Fruit fly (Drosophila melanogaster) whole organism, embryonic: ENCODE measurements around the gene CG32695.

ENCODE experiments used
- Bteb2 ChIP-seq: fragments of 200-800 bp; sonication (Bioruptor generic); optimal IDR thresholded peaks from 2 replicates; lab custom pipeline; 2016; ENCODE audit warnings: missing biosample characterization, missing genetic modification characterization
- CG1024 ChIP-seq: fragments of 200-800 bp; sonication (Bioruptor generic); IDR thresholded peaks from 2 replicates; pipeline ENCODE4 v1.3.6; 2022; ENCODE audit warnings: missing biosample characterization, missing genetic modification characterization
- CG10366 ChIP-seq: fragments of 200-800 bp; sonication (Bioruptor generic); IDR thresholded peaks from 2 replicates; pipeline ENCODE4 v1.3.6; 2022; ENCODE audit warnings: missing biosample characterization, missing genetic modification characterization
- CG12219 ChIP-seq: fragments of 200-800 bp; sonication (Bioruptor generic); optimal IDR thresholded peaks from 3 replicates; lab custom pipeline; 2018; ENCODE audit warnings: missing biosample characterization, mild to moderate bottlenecking, missing genetic modification characterization
- CG12769 ChIP-seq: fragments of 200-800 bp; sonication (Bioruptor generic); optimal IDR thresholded peaks from 2 replicates; lab custom pipeline; 2019; ENCODE audit warnings: missing biosample characterization, mild to moderate bottlenecking, missing genetic modification characterization, moderate library complexity
- CG14014 ChIP-seq: fragments of 200-800 bp; sonication (Bioruptor generic); IDR thresholded peaks from 2 replicates; pipeline ENCODE4 v1.3.6; 2022; ENCODE audit warnings: missing biosample characterization, missing genetic modification characterization
- CG14710 ChIP-seq: fragments of 200-800 bp; sonication (Bioruptor generic); optimal IDR thresholded peaks from 3 replicates; lab custom pipeline; 2019; ENCODE audit warnings: missing biosample characterization, mild to moderate bottlenecking, missing genetic modification characterization, moderate library complexity
- CG15073 ChIP-seq: fragments of 200-800 bp; sonication (Bioruptor generic); optimal IDR thresholded peaks from 2 replicates; lab custom pipeline; 2016; ENCODE audit warnings: missing biosample characterization, missing genetic modification characterization
- CG1792 ChIP-seq: fragments of 200-800 bp; sonication (Bioruptor generic); optimal IDR thresholded peaks from 2 replicates; lab custom pipeline; 2016; ENCODE audit warnings: missing biosample characterization, missing genetic modification characterization
- CG2129 ChIP-seq: fragments of 200-800 bp; sonication (Bioruptor generic); IDR thresholded peaks from 2 replicates; pipeline ENCODE4 v1.3.6; 2022; ENCODE audit warnings: missing biosample characterization, missing genetic modification characterization; ENCODE audit not compliant: partially characterized antibody
- CG2678 ChIP-seq: fragments of 200-800 bp; sonication (Bioruptor generic); optimal IDR thresholded peaks from 3 replicates; lab custom pipeline; 2019; ENCODE audit warnings: missing biosample characterization, mild to moderate bottlenecking, missing genetic modification characterization, moderate library complexity
- CG31365 ChIP-seq: fragments of 200-800 bp; sonication (Bioruptor generic); optimal IDR thresholded peaks from 2 replicates; lab custom pipeline; 2018; ENCODE audit warnings: missing biosample characterization, mild to moderate bottlenecking, missing genetic modification characterization
- CG4707 ChIP-seq: fragments of 200-800 bp; sonication (Bioruptor generic); optimal IDR thresholded peaks from 2 replicates; lab custom pipeline; 2018; ENCODE audit warnings: missing biosample characterization, mild to moderate bottlenecking, missing genetic modification characterization, moderate library complexity
- CG5180 ChIP-seq: fragments of 200-800 bp; sonication (Bioruptor generic); optimal IDR thresholded peaks from 3 replicates; lab custom pipeline; 2017; ENCODE audit warnings: missing biosample characterization, missing genetic modification characterization, mild to moderate bottlenecking, moderate library complexity, missing genetic modification reagents
- CG8765 ChIP-seq: fragments of 200-800 bp; sonication (Bioruptor generic); IDR thresholded peaks from 2 replicates; pipeline ENCODE4 v1.3.6; 2022; ENCODE audit warnings: missing biosample characterization, missing genetic modification characterization
- CG9609 ChIP-seq: fragments of 200-800 bp; sonication (Bioruptor generic); optimal IDR thresholded peaks from 3 replicates; lab custom pipeline; 2016; ENCODE audit warnings: missing biosample characterization, missing genetic modification characterization
- CG9727 ChIP-seq: fragments of 200-800 bp; sonication (Bioruptor generic); optimal IDR thresholded peaks from 3 replicates; lab custom pipeline; 2017; ENCODE audit warnings: missing biosample characterization, mild to moderate bottlenecking, missing genetic modification characterization
- CG9876 ChIP-seq: fragments of 200-800 bp; sonication (Bioruptor generic); optimal IDR thresholded peaks from 2 replicates; lab custom pipeline; 2016; ENCODE audit warnings: missing biosample characterization, missing genetic modification characterization
- Ets65A ChIP-seq: fragments of 200-800 bp; sonication (Bioruptor generic); peaks from one replicate; lab custom pipeline; 2016; ENCODE audit warnings: missing biosample characterization, missing genetic modification characterization
- Gsc ChIP-seq: fragments of 200-800 bp; sonication (Bioruptor generic); IDR thresholded peaks from 2 replicates; pipeline ENCODE4 v1.3.6; 2022; ENCODE audit warnings: missing biosample characterization, missing genetic modification characterization
- HmgD ChIP-seq: fragments of 200-800 bp; sonication (Bioruptor generic); optimal IDR thresholded peaks from 3 replicates; lab custom pipeline; 2016; ENCODE audit warnings: missing biosample characterization, missing genetic modification characterization
- Hr3 ChIP-seq: fragments of 200-800 bp; sonication (Bioruptor generic); optimal IDR thresholded peaks from 3 replicates; lab custom pipeline; 2016; ENCODE audit warnings: missing biosample characterization, missing genetic modification characterization
- Lhr ChIP-seq: fragments of 200-800 bp; sonication (Bioruptor generic); optimal IDR thresholded peaks from 3 replicates; lab custom pipeline; 2017; ENCODE audit warnings: mild to moderate bottlenecking, missing biosample characterization, missing genetic modification reagents, missing genetic modification characterization
- Med ChIP-seq: fragments of 200-800 bp; sonication (Bioruptor generic); peaks from one replicate; lab custom pipeline; 2016; ENCODE audit warnings: missing biosample characterization, missing genetic modification characterization, mild to moderate bottlenecking, inconsistent platforms, moderate library complexity
- Mrtf ChIP-seq: fragments of 200-800 bp; sonication (Bioruptor generic); IDR thresholded peaks from 3 replicates; pipeline ENCODE4 v1.3.6; 2022; ENCODE audit warnings: missing biosample characterization, missing genetic modification characterization
- NFAT ChIP-seq: fragments of 200-800 bp; sonication (Bioruptor generic); IDR thresholded peaks from 2 replicates; pipeline ENCODE4 v1.3.6; 2022; ENCODE audit warnings: missing biosample characterization, missing genetic modification characterization
- PHDP ChIP-seq: fragments of 200-800 bp; sonication (Bioruptor generic); optimal IDR thresholded peaks from 3 replicates; lab custom pipeline; 2018; ENCODE audit warnings: missing biosample characterization, mild to moderate bottlenecking, missing genetic modification characterization, moderate library complexity
- Pdp1 ChIP-seq, 2 experiments: fragments of 200-800 bp; sonication (Bioruptor generic); optimal IDR thresholded peaks; 3 replicates each; lab custom pipeline; 2016; ENCODE audit warnings: missing biosample characterization in 2 of 2, missing genetic modification characterization in 2 of 2, mild to moderate bottlenecking in 1 of 2, moderate library complexity in 1 of 2
- Poxn ChIP-seq: fragments of 200-800 bp; sonication (Bioruptor generic); IDR thresholded peaks from 2 replicates; pipeline ENCODE4 v1.3.6; 2022; ENCODE audit warnings: missing biosample characterization, missing genetic modification characterization
- TFAM ChIP-seq: fragments of 200-800 bp; sonication (Bioruptor generic); optimal IDR thresholded peaks from 2 replicates; lab custom pipeline; 2017; ENCODE audit warnings: missing biosample characterization, missing genetic modification characterization, inconsistent platforms
- az2 ChIP-seq: fragments of 200-800 bp; sonication (Bioruptor generic); optimal IDR thresholded peaks from 3 replicates; lab custom pipeline; 2016; ENCODE audit warnings: missing biosample characterization, missing genetic modification characterization
- bowl ChIP-seq: fragments of 200-800 bp; sonication (Bioruptor generic); IDR thresholded peaks from 2 replicates; pipeline ENCODE4 v1.3.6; 2022; ENCODE audit warnings: missing biosample characterization, missing genetic modification characterization
- btn ChIP-seq: fragments of 200-800 bp; sonication (Bioruptor generic); optimal IDR thresholded peaks from 2 replicates; lab custom pipeline; 2016; ENCODE audit warnings: missing biosample characterization, missing genetic modification characterization
- disco-r ChIP-seq: fragments of 200-800 bp; sonication (Bioruptor generic); optimal IDR thresholded peaks from 2 replicates; lab custom pipeline; 2016; ENCODE audit warnings: missing biosample characterization, missing genetic modification characterization
- dysf ChIP-seq: fragments of 200-800 bp; sonication (Bioruptor generic); IDR thresholded peaks from 3 replicates; pipeline ENCODE4 v1.3.6; 2022; ENCODE audit warnings: missing biosample characterization, missing genetic modification characterization
- exex ChIP-seq: fragments of 200-800 bp; sonication (Bioruptor generic); optimal IDR thresholded peaks from 4 replicates; lab custom pipeline; 2018; ENCODE audit warnings: missing biosample characterization, mild to moderate bottlenecking, missing genetic modification characterization, moderate library complexity
- eyg ChIP-seq: fragments of 200-800 bp; sonication (Bioruptor generic); optimal IDR thresholded peaks from 3 replicates; lab custom pipeline; 2016; ENCODE audit warnings: missing biosample characterization, missing genetic modification characterization
- grn ChIP-seq: fragments of 200-800 bp; sonication (Bioruptor generic); optimal IDR thresholded peaks from 3 replicates; lab custom pipeline; 2017; ENCODE audit warnings: missing biosample characterization, missing genetic modification characterization
- ind ChIP-seq: fragments of 200-800 bp; sonication (Bioruptor generic); optimal IDR thresholded peaks from 3 replicates; lab custom pipeline; 2016; ENCODE audit warnings: missing biosample characterization, missing genetic modification characterization
- jumu ChIP-seq: fragments of 200-800 bp; sonication (Bioruptor generic); optimal IDR thresholded peaks from 3 replicates; lab custom pipeline; 2016; ENCODE audit warnings: missing biosample characterization, missing genetic modification characterization
- nmo ChIP-seq: fragments of 200-800 bp; sonication (Bioruptor generic); optimal IDR thresholded peaks from 2 replicates; lab custom pipeline; 2018; ENCODE audit warnings: missing biosample characterization, mild to moderate bottlenecking, missing genetic modification characterization, moderate library complexity
- pho ChIP-seq: fragments of 200-800 bp; sonication (Bioruptor generic); optimal IDR thresholded peaks from 2 replicates; lab custom pipeline; 2016; ENCODE audit warnings: missing biosample characterization, missing genetic modification characterization
- prd ChIP-seq, 3 experiments: fragments of >200 bp in 2 of 3; fragments of 200-800 bp in 1 of 3; sonication (Bioruptor generic) in 1 of 3; optimal IDR thresholded peaks in 2 of 3; IDR thresholded peaks in 1 of 3; 2 replicates in 2 of 3; 3 replicates in 1 of 3; pipeline versions ENCODE4 v1.3.6 to Lab custom; 2017 to 2022; ENCODE audit warnings: missing biosample characterization in 1 of 3, missing genetic modification characterization in 1 of 3
- ro ChIP-seq: fragments of 200-800 bp; sonication (Bioruptor generic); IDR thresholded peaks from 2 replicates; pipeline ENCODE4 v1.3.6; 2022; ENCODE audit warnings: missing biosample characterization, missing genetic modification characterization
- sc ChIP-seq, 3 experiments: fragments of >200 bp in 2 of 3; fragments of 200-800 bp in 1 of 3; sonication (Bioruptor generic) in 1 of 3; optimal IDR thresholded peaks; 2 replicates in 2 of 3; 3 replicates in 1 of 3; lab custom pipeline; 2017; ENCODE audit warnings: mild to moderate bottlenecking in 1 of 3, missing biosample characterization in 1 of 3, missing genetic modification characterization in 1 of 3, missing genetic modification reagents in 1 of 3
- schlank ChIP-seq: fragments of 200-800 bp; sonication (Bioruptor generic); optimal IDR thresholded peaks from 2 replicates; lab custom pipeline; 2018; ENCODE audit warnings: missing biosample characterization, mild to moderate bottlenecking, missing genetic modification characterization
- shn ChIP-seq: fragments of 200-800 bp; sonication (Bioruptor generic); optimal IDR thresholded peaks from 3 replicates; lab custom pipeline; 2016; ENCODE audit warnings: missing biosample characterization, missing genetic modification characterization
- tap ChIP-seq: fragments of 200-800 bp; optimal IDR thresholded peaks from 3 replicates; lab custom pipeline; 2019; ENCODE audit warnings: missing biosample characterization, mild to moderate bottlenecking, missing genetic modification characterization, moderate library complexity
- vvl ChIP-seq: fragments of 200-800 bp; sonication (Bioruptor generic); IDR thresholded peaks from 2 replicates; pipeline ENCODE4 v1.3.6; 2022; ENCODE audit warnings: missing biosample characterization, missing genetic modification characterization
- zf30C ChIP-seq: fragments of 200-800 bp; sonication (Bioruptor generic); optimal IDR thresholded peaks from 3 replicates; lab custom pipeline; 2018; ENCODE audit warnings: missing biosample characterization, mild to moderate bottlenecking, missing genetic modification characterization

Gene CG32695

DNA sequence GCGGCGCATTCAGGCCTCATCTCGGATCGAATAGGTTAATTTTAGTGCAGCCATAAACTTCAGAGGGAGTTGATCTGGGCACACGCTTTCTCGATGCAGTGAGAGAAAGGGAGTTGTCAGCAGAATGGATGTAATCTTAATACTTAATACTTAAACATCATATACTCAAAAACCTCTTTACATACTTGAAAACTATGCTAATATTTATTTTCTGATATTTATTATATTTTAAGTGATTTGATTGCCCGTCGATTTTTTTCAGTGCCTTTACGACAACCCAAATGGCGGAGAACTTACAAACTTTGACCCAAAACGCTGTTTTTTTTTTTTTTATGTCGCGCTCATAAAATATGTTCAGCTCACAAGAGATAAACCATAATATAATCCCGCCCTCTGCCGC, 37.9 kb upstream of the CG32695 start (continued):
- TF ChIP-seq dysf (GFP tag; lab: Robert Waterston, UW) (0 out of 3 replicates have a peak, but pooled peaks have one; percentile 13), btn (GFP tag; lab: Kevin White, UChicago) (no peak), Bteb2 (no peak), vvl (GFP tag; lab: Robert Waterston, UW) (peak; percentile 43), az2 (GFP tag; lab: Kevin White, UChicago) (peak; percentile 4), tap (peak; percentile 41), Med (GFP tag; lab: Kevin White, UChicago) (peak; percentile 41), CG5180 (no peak), CG14014 (GFP tag; lab: Robert Waterston, UW) (no peak), Lhr (GFP tag; lab: Kevin White, UChicago) (no peak), CG10366 (0 out of 2 replicates have a peak, but pooled peaks have one; percentile 22)

DNA sequence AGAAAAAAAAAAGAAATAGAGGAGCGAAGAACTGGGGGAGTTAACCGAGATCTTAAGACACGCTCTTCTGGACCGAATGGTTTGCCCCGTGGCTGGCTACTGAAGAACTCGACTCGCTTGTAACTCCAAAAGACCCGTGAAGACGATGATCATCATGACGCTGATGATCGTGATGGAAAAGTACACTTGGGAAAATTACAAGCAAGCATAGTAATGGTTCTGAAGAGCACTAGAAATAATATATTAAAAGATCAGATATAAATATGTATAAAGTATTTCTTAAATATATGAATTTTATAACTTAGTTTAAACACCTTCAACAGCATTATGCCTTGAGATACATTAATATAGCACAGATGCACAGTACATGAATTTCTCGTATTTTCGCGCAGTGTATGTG, 37.2 kb upstream of the CG32695 start, which contains the start of gene CG1986:
CG1986 (minus strand) TSS at position 101 of the 400 bp plus-strand sequence.
- TF ChIP-seq eyg (GFP tag; lab: Kevin White, UChicago): no peak
- no peak for TF ChIP-seq CG9609
- no peak for TF ChIP-seq CG4707 (GFP tag; lab: Kevin White, UChicago)
- no peak for TF ChIP-seq shn (GFP tag; lab: Kevin White, UChicago)
- no peak for TF ChIP-seq CG31365 (tag; lab: Kevin White, UChicago)
- no peak for TF ChIP-seq CG1024 (GFP tag; lab: Robert Waterston, UW)
- no peak for TF ChIP-seq zf30C (GFP tag; lab: Kevin White, UChicago)
- no peak for TF ChIP-seq HmgD (GFP tag; lab: Kevin White, UChicago)
- TF ChIP-seq CG1792 (GFP tag; lab: Kevin White, UChicago): no peak
- no peak for TF ChIP-seq CG2129 (GFP tag; lab: Robert Waterston, UW)
- no peak for TF ChIP-seq CG10366
- no peak for TF ChIP-seq CG9876
- no peak for TF ChIP-seq sc (optimal IDR thresholded peaks at IDR 0.05; lab: Kevin White, UChicago)
- no peak for TF ChIP-seq sc (GFP tag; optimal IDR thresholded peaks at IDR 0.05; lab: Kevin White, UChicago)
- TF ChIP-seq Mrtf (GFP tag; lab: Robert Waterston, UW): no peak
- TF ChIP-seq Hr3 (GFP tag; lab: Kevin White, UChicago): no peak
- no peak for TF ChIP-seq exex (tag; lab: Kevin White, UChicago)
- no peak for TF ChIP-seq CG14710
- TF ChIP-seq CG15073 (GFP tag; lab: Kevin White, UChicago): no peak
- no peak for TF ChIP-seq CG8765 (GFP tag; lab: Robert Waterston, UW)
- TF ChIP-seq Ets65A (GFP tag; lab: Kevin White, UChicago): peak; percentile 34
- peak; percentile 7 for TF ChIP-seq CG2678 (tag; lab: Kevin White, UChicago)
- peak; percentile 17 for TF ChIP-seq nmo (GFP tag; lab: Kevin White, UChicago)
- TF ChIP-seq Poxn (GFP tag; lab: Robert Waterston, UW): no peak
- no peak for TF ChIP-seq bowl (GFP tag; lab: Robert Waterston, UW)
- TF ChIP-seq prd (optimal IDR thresholded peaks at IDR 0.05; lab: Kevin White, UChicago): no peak
- TF ChIP-seq prd (GFP tag; IDR thresholded peaks at IDR 0.05; lab: Robert Waterston, UW): peak; percentile 7; the same call in 1 of the 3 replicates
- no peak for TF ChIP-seq Pdp1 (GFP tag; optimal IDR thresholded peaks at IDR 0.05; lab: Kevin White, UChicago)
- no peak for TF ChIP-seq CG12769 (tag; lab: Kevin White, UChicago)
- TF ChIP-seq PHDP (tag; lab: Kevin White, UChicago): no peak
- no peak for TF ChIP-seq TFAM (GFP tag; lab: Kevin White, UChicago)
- TF ChIP-seq grn (GFP tag; lab: Kevin White, UChicago): no peak
- TF ChIP-seq Gsc (GFP tag; lab: Robert Waterston, UW): no peak
- no peak for TF ChIP-seq CG9727 (GFP tag; lab: Kevin White, UChicago)
- TF ChIP-seq ind (GFP tag; lab: Kevin White, UChicago): no peak
- TF ChIP-seq ro: no peak
- TF ChIP-seq CG12219 (GFP tag; lab: Kevin White, UChicago): no peak
- TF ChIP-seq pho: no peak
- TF ChIP-seq jumu (GFP tag; lab: Kevin White, UChicago): no peak
- no peak for TF ChIP-seq schlank (tag; lab: Kevin White, UChicago)
- no peak for TF ChIP-seq disco-r (GFP tag; lab: Kevin White, UChicago)
- no peak for TF ChIP-seq NFAT
